Fruit fly (Drosophila melanogaster) whole organism, embryonic: ENCODE data around the gene vir-1.

Experiments
- ATbp ChIP-seq: fragments of 200-800 bp; sonication (Bioruptor generic); optimal IDR thresholded peaks from 2 replicates; lab custom pipeline; 2017; ENCODE audit warnings: missing biosample characterization, mild to moderate bottlenecking, missing genetic modification characterization, missing genetic modification reagents
- CG10431 ChIP-seq: fragments of 200-800 bp; sonication (Bioruptor generic); optimal IDR thresholded peaks from 3 replicates; lab custom pipeline; 2018; ENCODE audit warnings: missing biosample characterization, mild to moderate bottlenecking, missing genetic modification characterization
- CG13894 ChIP-seq: fragments of 200-800 bp; sonication (Bioruptor generic); optimal IDR thresholded peaks from 3 replicates; lab custom pipeline; 2018; ENCODE audit warnings: missing biosample characterization, mild to moderate bottlenecking, missing genetic modification characterization, moderate library complexity
- CG14441 ChIP-seq: fragments of 200-800 bp; sonication (Bioruptor generic); IDR thresholded peaks from 2 replicates; pipeline ENCODE4 v1.3.6; 2022; ENCODE audit warnings: missing biosample characterization, missing genetic modification characterization
- CG18764 ChIP-seq: fragments of 200-800 bp; sonication (Bioruptor generic); optimal IDR thresholded peaks from 3 replicates; lab custom pipeline; 2016; ENCODE audit warnings: missing biosample characterization, missing genetic modification characterization
- CG30403 ChIP-seq: fragments of 200-800 bp; sonication (Bioruptor generic); optimal IDR thresholded peaks from 3 replicates; lab custom pipeline; 2016; ENCODE audit warnings: missing biosample characterization, missing genetic modification characterization
- CG33213 ChIP-seq: fragments of 200-800 bp; sonication (Bioruptor generic); optimal IDR thresholded peaks from 3 replicates; lab custom pipeline; 2016; ENCODE audit warnings: missing biosample characterization, missing genetic modification characterization
- CG7839 ChIP-seq: fragments of 200-800 bp; sonication (Bioruptor generic); optimal IDR thresholded peaks from 3 replicates; lab custom pipeline; 2018; ENCODE audit warnings: missing biosample characterization, mild to moderate bottlenecking, missing genetic modification characterization, moderate library complexity
- CG8478 ChIP-seq: fragments of >200 bp; optimal IDR thresholded peaks from 2 replicates; lab custom pipeline; 2018
- CG8765 ChIP-seq: fragments of 200-800 bp; sonication (Bioruptor generic); IDR thresholded peaks from 2 replicates; pipeline ENCODE4 v1.3.6; 2022; ENCODE audit warnings: missing biosample characterization, missing genetic modification characterization
- Chrac-16 ChIP-seq: fragments of 200-800 bp; sonication (Bioruptor generic); optimal IDR thresholded peaks from 3 replicates; lab custom pipeline; 2016; ENCODE audit warnings: missing biosample characterization, missing genetic modification characterization
- D ChIP-seq, 2 experiments: fragments of 200-800 bp in 1 of 2; fragments of >200 bp in 1 of 2; sonication (Bioruptor generic) in 1 of 2; optimal IDR thresholded peaks; 2 replicates in 1 of 2; 3 replicates in 1 of 2; lab custom pipeline; 2017; ENCODE audit warnings: mild to moderate bottlenecking in 1 of 2, missing biosample characterization in 1 of 2, missing genetic modification characterization in 1 of 2, missing genetic modification reagents in 1 of 2
- D19A ChIP-seq: fragments of 200-800 bp; optimal IDR thresholded peaks from 3 replicates; lab custom pipeline; 2019; ENCODE audit warnings: missing biosample characterization, mild to moderate bottlenecking, missing genetic modification characterization, moderate library complexity
- Dref ChIP-seq: fragments of 200-800 bp; sonication (Bioruptor generic); IDR thresholded peaks from 2 replicates; pipeline ENCODE4 v1.3.6; 2022; ENCODE audit warnings: missing biosample characterization, missing genetic modification characterization
- ERR ChIP-seq: fragments of 200-800 bp; sonication (Bioruptor generic); optimal IDR thresholded peaks from 2 replicates; lab custom pipeline; 2016; ENCODE audit warnings: missing biosample characterization, missing genetic modification characterization
- HLHmδ ChIP-seq: fragments of 200-800 bp; sonication (Bioruptor generic); optimal IDR thresholded peaks from 2 replicates; lab custom pipeline; 2018; ENCODE audit warnings: missing biosample characterization, mild to moderate bottlenecking, missing genetic modification characterization, moderate library complexity
- Mad ChIP-seq: fragments of 200-800 bp; sonication (Bioruptor generic); optimal IDR thresholded peaks from 2 replicates; lab custom pipeline; 2016; ENCODE audit warnings: missing biosample characterization, missing genetic modification characterization
- NK7.1 ChIP-seq: fragments of 200-800 bp; sonication (Bioruptor generic); optimal IDR thresholded peaks from 3 replicates; lab custom pipeline; 2016; ENCODE audit warnings: missing biosample characterization, missing genetic modification characterization
- TFAM ChIP-seq: fragments of 200-800 bp; sonication (Bioruptor generic); optimal IDR thresholded peaks from 2 replicates; lab custom pipeline; 2017; ENCODE audit warnings: missing biosample characterization, missing genetic modification characterization, inconsistent platforms
- Vsx1 ChIP-seq: fragments of 200-800 bp; sonication (Bioruptor generic); optimal IDR thresholded peaks from 2 replicates; lab custom pipeline; 2017; ENCODE audit warnings: missing biosample characterization, mild to moderate bottlenecking, missing genetic modification characterization, missing genetic modification reagents
- YL-1 ChIP-seq: fragments of 200-800 bp; sonication (Bioruptor generic); optimal IDR thresholded peaks from 3 replicates; lab custom pipeline; 2017; ENCODE audit warnings: missing biosample characterization, mild to moderate bottlenecking, missing genetic modification characterization
- dati ChIP-seq: fragments of 200-800 bp; sonication (Bioruptor generic); IDR thresholded peaks from 2 replicates; pipeline ENCODE4 v1.3.6; 2022; ENCODE audit warnings: missing biosample characterization, missing genetic modification characterization
- ems ChIP-seq: fragments of 200-800 bp; sonication (Bioruptor generic); optimal IDR thresholded peaks from 3 replicates; lab custom pipeline; 2016; ENCODE audit warnings: missing biosample characterization, missing genetic modification characterization
- esg ChIP-seq: fragments of 200-800 bp; sonication (Bioruptor generic); conservative IDR thresholded peaks from 2 replicates; pipeline ENCODE4 v1.3.6; 2022; ENCODE audit warnings: missing biosample characterization, missing genetic modification characterization
- eyg ChIP-seq: fragments of 200-800 bp; sonication (Bioruptor generic); optimal IDR thresholded peaks from 3 replicates; lab custom pipeline; 2016; ENCODE audit warnings: missing biosample characterization, missing genetic modification characterization
- fd64A ChIP-seq: fragments of 200-800 bp; sonication (Bioruptor generic); optimal IDR thresholded peaks from 3 replicates; lab custom pipeline; 2018; ENCODE audit warnings: missing biosample characterization, mild to moderate bottlenecking, missing genetic modification characterization
- grn ChIP-seq: fragments of 200-800 bp; sonication (Bioruptor generic); optimal IDR thresholded peaks from 3 replicates; lab custom pipeline; 2017; ENCODE audit warnings: missing biosample characterization, missing genetic modification characterization
- jing ChIP-seq: fragments of 200-800 bp; sonication (Bioruptor generic); optimal IDR thresholded peaks from 2 replicates; lab custom pipeline; 2018; ENCODE audit warnings: missing biosample characterization, mild to moderate bottlenecking, missing genetic modification characterization
- lilli ChIP-seq: fragments of 200-800 bp; sonication (Bioruptor generic); optimal IDR thresholded peaks from 3 replicates; lab custom pipeline; 2016; ENCODE audit warnings: missing biosample characterization, missing genetic modification characterization
- lov ChIP-seq, 2 experiments: fragments of 200-800 bp in 1 of 2; fragments of >200 bp in 1 of 2; sonication (Bioruptor generic) in 1 of 2; IDR thresholded peaks in 1 of 2; optimal IDR thresholded peaks in 1 of 2; 2 replicates in 1 of 2; 3 replicates in 1 of 2; pipeline versions ENCODE4 v1.3.6 to Lab custom; 2017 to 2022; ENCODE audit warnings: missing biosample characterization in 1 of 2, missing genetic modification characterization in 1 of 2
- mirr ChIP-seq: fragments of 200-800 bp; sonication (Bioruptor generic); optimal IDR thresholded peaks from 3 replicates; lab custom pipeline; 2018; ENCODE audit warnings: missing biosample characterization, mild to moderate bottlenecking, missing genetic modification characterization
- nerfin-2 ChIP-seq: fragments of 200-800 bp; sonication (Bioruptor generic); IDR thresholded peaks from 2 replicates; pipeline ENCODE4 v1.3.6; 2022; ENCODE audit warnings: missing biosample characterization, missing genetic modification characterization; ENCODE audit not compliant: partially characterized antibody
- onecut ChIP-seq: fragments of 200-800 bp; sonication (Bioruptor generic); IDR thresholded peaks from 2 replicates; pipeline ENCODE4 v1.3.6; 2022; ENCODE audit warnings: missing biosample characterization, missing genetic modification characterization
- pfk ChIP-seq: fragments of 200-800 bp; sonication (Bioruptor generic); optimal IDR thresholded peaks from 2 replicates; lab custom pipeline; 2018; ENCODE audit warnings: missing biosample characterization, mild to moderate bottlenecking, missing genetic modification characterization, moderate library complexity
- sisA ChIP-seq: fragments of 200-800 bp; sonication (Bioruptor generic); IDR thresholded peaks from 2 replicates; pipeline ENCODE4 v1.3.6; 2022; ENCODE audit warnings: missing biosample characterization, missing genetic modification characterization
- slbo ChIP-seq: fragments of 200-800 bp; sonication (Bioruptor generic); IDR thresholded peaks from 2 replicates; pipeline ENCODE4 v1.3.6; 2022; ENCODE audit warnings: missing biosample characterization, missing genetic modification characterization
- sqz ChIP-seq: fragments of 200-800 bp; sonication (Bioruptor generic); optimal IDR thresholded peaks from 3 replicates; lab custom pipeline; 2018; ENCODE audit warnings: missing biosample characterization, mild to moderate bottlenecking, missing genetic modification characterization
- sr ChIP-seq: fragments of 200-800 bp; sonication (Bioruptor generic); IDR thresholded peaks from 3 replicates; pipeline ENCODE4 v1.3.6; 2022; ENCODE audit warnings: missing biosample characterization, missing genetic modification characterization
- tap ChIP-seq: fragments of 200-800 bp; optimal IDR thresholded peaks from 3 replicates; lab custom pipeline; 2019; ENCODE audit warnings: missing biosample characterization, mild to moderate bottlenecking, missing genetic modification characterization, moderate library complexity
- usp ChIP-seq: fragments of >200 bp; optimal IDR thresholded peaks from 2 replicates; lab custom pipeline; 2017; ENCODE audit warnings: missing biosample characterization, missing genetic modification characterization
- zf30C ChIP-seq: fragments of 200-800 bp; sonication (Bioruptor generic); optimal IDR thresholded peaks from 3 replicates; lab custom pipeline; 2018; ENCODE audit warnings: missing biosample characterization, mild to moderate bottlenecking, missing genetic modification characterization

Gene vir-1

dm6 chr2L:12435976-12436771 is 12.9 kb upstream of the vir-1 start (continued):
- TF ChIP-seq Dref (GFP tag; lab: Robert Waterston, UW) (no peak), NK7.1 (no peak), ATbp (GFP tag; lab: Kevin White, UChicago) (no peak), pfk (GFP tag; lab: Kevin White, UChicago) (peak; percentile 35), fd64A (GFP tag; lab: Kevin White, UChicago) (no peak), Vsx1 (GFP tag; lab: Kevin White, UChicago) (no peak), mirr (GFP tag; lab: Kevin White, UChicago) (peak; percentile 41), CG8765 (GFP tag; lab: Robert Waterston, UW) (no peak), Mad (no peak), sqz (GFP tag; lab: Kevin White, UChicago) (no peak), lov (optimal IDR thresholded peaks at IDR 0.05; lab: Kevin White, UChicago) (no peak), lov (GFP tag; IDR thresholded peaks at IDR 0.05; lab: Robert Waterston, UW) (no peak), CG8478 (lab: Kevin White, UChicago) (no peak), nerfin-2 (GFP tag; lab: Robert Waterston, UW) (no peak), CG13894 (tag; lab: Kevin White, UChicago) (no peak), esg (GFP tag; lab: Robert Waterston, UW) (no peak), TFAM (no peak), HLHmδ (GFP tag; lab: Kevin White, UChicago) (peak; percentile 37), ERR (no peak), Chrac-16 (GFP tag; lab: Kevin White, UChicago) (no peak), onecut (GFP tag; lab: Robert Waterston, UW) (no peak), YL-1 (GFP tag; lab: Kevin White, UChicago) (peak; percentile 67), D (optimal IDR thresholded peaks at IDR 0.05; lab: Kevin White, UChicago) (no peak), D (GFP tag; optimal IDR thresholded peaks at IDR 0.05; lab: Kevin White, UChicago) (no peak), CG33213 (GFP tag; lab: Kevin White, UChicago) (no peak), jing (GFP tag; lab: Kevin White, UChicago) (no peak), slbo (GFP tag; lab: Robert Waterston, UW) (no peak), sr (GFP tag; lab: Robert Waterston, UW) (0 out of 3 replicates have a peak, but pooled peaks have one; percentile 7), dati (GFP tag; lab: Robert Waterston, UW) (no peak), CG14441 (peak; percentile 18; the same call in 1 of the 2 replicates), usp (GFP tag; lab: Kevin White, UChicago) (no peak), CG18764 (GFP tag; lab: Kevin White, UChicago) (no peak), ems (GFP tag; lab: Kevin White, UChicago) (no peak), CG7839 (tag; lab: Kevin White, UChicago) (no peak), lilli (GFP tag; lab: Kevin White, UChicago) (peak; percentile 1), D19A (tag; lab: Kevin White, UChicago) (no peak), CG10431 (GFP tag; lab: Kevin White, UChicago) (no peak), eyg (GFP tag; lab: Kevin White, UChicago) (no peak), grn (GFP tag; lab: Kevin White, UChicago) (no peak), sisA (GFP tag; lab: Robert Waterston, UW) (no peak), CG30403 (GFP tag; lab: Kevin White, UChicago) (peak; percentile 11), zf30C (no peak), tap (tag; lab: Kevin White, UChicago) (no peak)
- TF ChIP-seq, all 482 proteins: peak for 71
